Fruit fly (Drosophila melanogaster): ENCODE data around the gene Task7.

Gene Task7

dm6 chr3R:9393542-9394025 is 18.5 kb downstream of the Task7 start (continued):
- TF ChIP-seq tap (tag; optimal IDR thresholded peaks at IDR 0.05), result peak; percentile 64
- peak; percentile 8 for TF ChIP-seq CG6683 (GFP tag; optimal IDR thresholded peaks at IDR 0.05)
- peak; percentile 71 for TF ChIP-seq gcm (GFP tag; optimal IDR thresholded peaks at IDR 0.05)
- no peak for TF ChIP-seq fru (optimal IDR thresholded peaks at IDR 0.05)
- peak in 1 of 2 experiments; percentile 9 for TF ChIP-seq Hr51 (GFP tag; optimal IDR thresholded peaks at IDR 0.05)
- TF ChIP-seq Vsx1 (GFP tag; optimal IDR thresholded peaks at IDR 0.05), result peak; percentile 58
- TF ChIP-seq hth (optimal IDR thresholded peaks at IDR 0.05), result no peak
- peak; percentile 69 for TF ChIP-seq pros (GFP tag; optimal IDR thresholded peaks at IDR 0.05)
- TF ChIP-seq sisA (GFP tag; IDR thresholded peaks at IDR 0.05), result peak; percentile 58
- TF ChIP-seq CG42726 (GFP tag; IDR thresholded peaks at IDR 0.05; ENCODE audit: partially characterized antibody), result no peak
- TF ChIP-seq CG3838 (GFP tag; optimal IDR thresholded peaks at IDR 0.05), result peak; percentile 15
- no peak for TF ChIP-seq ham (GFP tag; IDR thresholded peaks at IDR 0.05)
- TF ChIP-seq CG11696 (GFP tag; IDR thresholded peaks at IDR 0.05), result no peak
- no peak for TF ChIP-seq CG14050 (GFP tag; IDR thresholded peaks at IDR 0.05)
- TF ChIP-seq fd3F (GFP tag; optimal IDR thresholded peaks at IDR 0.05), result peak; percentile 77
- no peak for TF ChIP-seq danr (GFP tag; IDR thresholded peaks at IDR 0.05)
- TF ChIP-seq luna (GFP tag; optimal IDR thresholded peaks at IDR 0.05), result no peak
- TF ChIP-seq bsh (GFP tag; optimal IDR thresholded peaks at IDR 0.05), result peak; percentile 89 to 95
- TF ChIP-seq oc (tag; optimal IDR thresholded peaks at IDR 0.05), result peak; percentile 66
- peak; percentile 35 for TF ChIP-seq schlank (tag; optimal IDR thresholded peaks at IDR 0.05)
- TF ChIP-seq B-H2 (GFP tag; optimal IDR thresholded peaks at IDR 0.05), result no peak
- peak; percentile 70 for TF ChIP-seq az2 (GFP tag; optimal IDR thresholded peaks at IDR 0.05)
- no peak for TF ChIP-seq Nf-YC (tag; optimal IDR thresholded peaks at IDR 0.05)
- no peak for TF ChIP-seq fu2 (GFP tag; optimal IDR thresholded peaks at IDR 0.05)
- peak; percentile 42 for TF ChIP-seq CG6654 (GFP tag; optimal IDR thresholded peaks at IDR 0.05)
- TF ChIP-seq pnt (GFP tag; optimal IDR thresholded peaks at IDR 0.05), result peak; percentile 46
- TF ChIP-seq CG6791 (GFP tag; IDR thresholded peaks at IDR 0.05; ENCODE audit: partially characterized antibody), result no peak
- TF ChIP-seq pho (GFP tag; optimal IDR thresholded peaks at IDR 0.05), result no peak
- TF ChIP-seq bcd (GFP tag; optimal IDR thresholded peaks at IDR 0.05), result peak; percentile 53
- TF ChIP-seq vvl (GFP tag; IDR thresholded peaks at IDR 0.05), result peak; percentile 75
- TF ChIP-seq CG18599 (GFP tag; optimal IDR thresholded peaks at IDR 0.05), result peak; percentile 67
- peak; percentile 86 for TF ChIP-seq CG10979 (tag; optimal IDR thresholded peaks at IDR 0.05)
- no peak for TF ChIP-seq Aef1 (GFP tag; IDR thresholded peaks at IDR 0.05)
- TF ChIP-seq CG14860 (GFP tag; IDR thresholded peaks at IDR 0.05; ENCODE audit: partially characterized antibody), result no peak
- peak; percentile 46; the same call in 1 of the 2 replicates for TF ChIP-seq CG4404 (GFP tag; IDR thresholded peaks at IDR 0.05)
- TF ChIP-seq Sry-δ (GFP tag; optimal IDR thresholded peaks at IDR 0.05), result no peak
- TF ChIP-seq CG15073 (GFP tag; optimal IDR thresholded peaks at IDR 0.05), result peak; percentile 13
- TF ChIP-seq Dp (GFP tag; optimal IDR thresholded peaks at IDR 0.05), result no peak
- no peak for TF ChIP-seq CG3995 (GFP tag; optimal IDR thresholded peaks at IDR 0.05)
- TF ChIP-seq chm (GFP tag; IDR thresholded peaks at IDR 0.05), result peak; percentile 78
- 0 out of 2 replicates have a peak, but pooled peaks have one; percentile 45 for TF ChIP-seq seq (GFP tag; IDR thresholded peaks at IDR 0.05)
- TF ChIP-seq ash1 (GFP tag; optimal IDR thresholded peaks at IDR 0.05), result no peak
- no peak for TF ChIP-seq CG2129 (GFP tag; IDR thresholded peaks at IDR 0.05; ENCODE audit: partially characterized antibody)
- TF ChIP-seq Deaf1 (tag; optimal IDR thresholded peaks at IDR 0.05), result no peak
- TF ChIP-seq Dad (GFP tag; optimal IDR thresholded peaks at IDR 0.05), result peak; percentile 17
- TF ChIP-seq CG2199 (GFP tag; IDR thresholded peaks at IDR 0.05), result 0 out of 3 replicates have a peak, but pooled peaks have one; percentile 18
- peak; percentile 47 for TF ChIP-seq Fer2 (tag; optimal IDR thresholded peaks at IDR 0.05)
- TF ChIP-seq hkb (optimal IDR thresholded peaks at IDR 0.05), result no peak
- peak; percentile 75 for TF ChIP-seq hkb (GFP tag; IDR thresholded peaks at IDR 0.05)
- TF ChIP-seq CG2120 (GFP tag; optimal IDR thresholded peaks at IDR 0.05), result no peak
- TF ChIP-seq CG6254 (GFP tag; optimal IDR thresholded peaks at IDR 0.05), result peak; percentile 77

Measured in whole organism, embryonic.